Worm (Caenorhabditis elegans): ENCODE results near the gene F17C11.4.

Gene F17C11.4

ce11 chrV:10923229-10923628 is 28.4 kb upstream of the F17C11.4 start, which contains the start of gene F58B4.7:
Gene F58B4.7, minus strand, starts transcription at chrV:10923329.
- TF ChIP-seq aha-1 (tag) = peak; percentile 12
- no peak for TF ChIP-seq lin-39 (tag; optimal IDR thresholded peaks at IDR 0.05)

- TF ChIP-seq lin-38 (GFP tag; IDR thresholded peaks at IDR 0.05) (no peak), dve-1 (tag; optimal IDR thresholded peaks at IDR 0.05; ENCODE audit: insufficient read depth) (no peak), gei-8 (GFP tag; optimal IDR thresholded peaks at IDR 0.05) (no peak), snpc-1.2 (GFP tag; IDR thresholded peaks at IDR 0.05) (no peak), pha-4 (GFP tag; IDR thresholded peaks at IDR 0.05) (no peak), pha-4 (tag; optimal IDR thresholded peaks at IDR 0.05) (no peak), tra-1 (GFP tag; IDR thresholded peaks at IDR 0.05) (no peak), ceh-20 (GFP tag; IDR thresholded peaks at IDR 0.05) (no peak), mdt-29 (GFP tag; IDR thresholded peaks at IDR 0.05) (no peak), zfp-3 (GFP tag; conservative IDR thresholded peaks at IDR 0.05) (no peak), mes-2 (tag; optimal IDR thresholded peaks at IDR 0.05; ENCODE audit: poor library complexity, severe bottlenecking) (no peak), Y5F2A.4 (GFP tag; optimal IDR thresholded peaks at IDR 0.05) (no peak), aha-1 (tag) (no peak), Y48G9A.11 (GFP tag; IDR thresholded peaks at IDR 0.05) (no peak), sdz-12 (GFP tag; optimal IDR thresholded peaks at IDR 0.05) (no peak)
These were observed 26.9 kb upstream of the F17C11.4 start, which contains the start of gene F58B4.6 for ce11 chrV:10924731-10925130. Gene F58B4.6, plus strand, starts transcription at chrV:10925031.

- TF ChIP-seq lin-1 (GFP tag; IDR thresholded peaks at IDR 0.05) = no peak
- TF ChIP-seq ctbp-1 (GFP tag; IDR thresholded peaks at IDR 0.05) = no peak
- TF ChIP-seq Y48G9A.11 (GFP tag; IDR thresholded peaks at IDR 0.05) = no peak
- no peak for TF ChIP-seq pqm-1 (tag; optimal IDR thresholded peaks at IDR 0.05)
- TF ChIP-seq egl-27 (tag; optimal IDR thresholded peaks at IDR 0.05) = no peak
- no peak for TF ChIP-seq lir-3 (tag; optimal IDR thresholded peaks at IDR 0.05)
These were observed 26.0 kb upstream of the F17C11.4 start for ce11 chrV:10925658-10926057.

ce11 chrV:10929511-10929910 is 22.1 kb upstream of the F17C11.4 start, which contains the start of gene F58B4.3:
Gene F58B4.3, plus strand, starts transcription at chrV:10929811.
- TF ChIP-seq nhr-28 (tag; optimal IDR thresholded peaks at IDR 0.05) = no peak
- TF ChIP-seq vab-7 (GFP tag; IDR thresholded peaks at IDR 0.05) = no peak
- no peak for TF ChIP-seq tag-97 (GFP tag; IDR thresholded peaks at IDR 0.05)
- TF ChIP-seq egl-27 (tag; optimal IDR thresholded peaks at IDR 0.05) = no peak
- no peak for TF ChIP-seq lin-39 (tag; optimal IDR thresholded peaks at IDR 0.05)
- TF ChIP-seq mdl-1 (tag; optimal IDR thresholded peaks at IDR 0.05) = no peak
- no peak for TF ChIP-seq arid-1 (GFP tag; conservative IDR thresholded peaks at IDR 0.05)
- no peak for TF ChIP-seq php-3 (GFP tag; IDR thresholded peaks at IDR 0.05)

ce11 chrV:10931189-10931588 is 20.5 kb upstream of the F17C11.4 start, which contains the start of gene scvp-1:
Gene scvp-1, minus strand, starts transcription at chrV:10931289.
- TF ChIP-seq nhr-111 (GFP tag; optimal IDR thresholded peaks at IDR 0.05) (no peak), snpc-4 (tag; optimal IDR thresholded peaks at IDR 0.05) (no peak), daf-16 (GFP tag; optimal IDR thresholded peaks at IDR 0.05) (no peak), daf-16 (tag; optimal IDR thresholded peaks at IDR 0.05) (no peak), cey-2 (tag; optimal IDR thresholded peaks at IDR 0.05; ENCODE audit: borderline replicate concordance, insufficient read depth) (no peak), ztf-11 (tag; optimal IDR thresholded peaks at IDR 0.05) (no peak), hif-1 (tag; optimal IDR thresholded peaks at IDR 0.05) (no peak), lir-3 (tag; optimal IDR thresholded peaks at IDR 0.05) (no peak), ZK337.2 (GFP tag; IDR thresholded peaks at IDR 0.05) (no peak), duxl-1 (tag; optimal IDR thresholded peaks at IDR 0.05; ENCODE audit: poor library complexity) (no peak), sdz-12 (GFP tag; optimal IDR thresholded peaks at IDR 0.05) (no peak), nhr-6 (tag; optimal IDR thresholded peaks at IDR 0.05) (no peak), ceh-20 (GFP tag; IDR thresholded peaks at IDR 0.05) (no peak), lin-29 (GFP tag; IDR thresholded peaks at IDR 0.05) (no peak), dpl-1 (GFP tag; optimal IDR thresholded peaks at IDR 0.05) (no peak), madf-9 (GFP tag; conservative IDR thresholded peaks at IDR 0.05) (no peak), tag-97 (GFP tag; IDR thresholded peaks at IDR 0.05) (no peak), dmd-8 (GFP tag; IDR thresholded peaks at IDR 0.05) (no peak)

All from whole organism, L4 larva.